Fruit fly (Drosophila melanogaster): Measurements from ENCODE around the gene CG9706.

The CG9706 gene

DNA sequence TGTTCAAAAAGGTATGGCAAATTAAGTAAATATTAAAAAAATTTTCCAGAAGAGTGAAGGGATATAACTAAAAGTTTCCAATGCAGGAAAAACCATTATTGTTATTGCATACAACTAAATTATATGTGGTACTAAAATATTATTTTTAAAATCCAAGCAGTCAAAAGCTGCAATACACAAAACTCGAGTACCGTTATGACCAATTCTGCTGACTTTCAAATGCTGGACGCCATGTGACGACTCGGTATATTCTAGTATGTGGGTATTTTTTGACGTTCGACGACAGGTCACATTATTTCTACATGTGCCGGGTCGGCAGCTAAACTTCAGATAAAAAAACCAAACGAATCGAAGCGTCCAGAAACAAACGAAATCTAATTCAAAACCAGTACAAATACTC, 25.3 kb downstream of the CG9706 start:
- TF ChIP-seq Sin3A (optimal IDR thresholded peaks at IDR 0.05) (no peak), h (optimal IDR thresholded peaks at IDR 0.05) (no peak), insv (optimal IDR thresholded peaks at IDR 0.05) (no peak), ttk (optimal IDR thresholded peaks at IDR 0.05) (no peak), psq (optimal IDR thresholded peaks at IDR 0.05) (no peak), Myc (optimal IDR thresholded peaks at IDR 0.05) (no peak)

DNA sequence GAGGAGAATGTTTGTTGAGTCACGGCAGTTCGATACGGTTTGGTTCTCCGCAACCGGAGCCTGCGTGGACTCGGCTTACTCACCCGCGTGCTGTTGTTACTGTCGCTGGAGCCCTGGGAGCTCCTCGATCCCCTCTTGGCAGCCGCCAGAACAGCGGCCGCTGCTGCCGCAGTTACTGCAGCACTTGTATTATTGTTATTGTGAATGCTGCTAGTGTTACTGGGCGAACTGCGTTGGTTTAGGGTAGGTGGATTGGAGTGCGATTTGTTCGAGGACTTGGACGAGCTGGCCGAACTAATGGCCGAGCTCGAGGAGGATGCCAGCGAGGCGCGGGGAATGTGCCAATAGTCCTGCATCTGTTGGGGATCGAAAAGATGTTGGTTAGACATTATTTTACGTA, 27.7 kb downstream of the CG9706 start:
- TF ChIP-seq psq (optimal IDR thresholded peaks at IDR 0.05) (no peak), Myc (optimal IDR thresholded peaks at IDR 0.05) (no peak), insv (optimal IDR thresholded peaks at IDR 0.05) (no peak), Sin3A (optimal IDR thresholded peaks at IDR 0.05) (no peak)

DNA sequence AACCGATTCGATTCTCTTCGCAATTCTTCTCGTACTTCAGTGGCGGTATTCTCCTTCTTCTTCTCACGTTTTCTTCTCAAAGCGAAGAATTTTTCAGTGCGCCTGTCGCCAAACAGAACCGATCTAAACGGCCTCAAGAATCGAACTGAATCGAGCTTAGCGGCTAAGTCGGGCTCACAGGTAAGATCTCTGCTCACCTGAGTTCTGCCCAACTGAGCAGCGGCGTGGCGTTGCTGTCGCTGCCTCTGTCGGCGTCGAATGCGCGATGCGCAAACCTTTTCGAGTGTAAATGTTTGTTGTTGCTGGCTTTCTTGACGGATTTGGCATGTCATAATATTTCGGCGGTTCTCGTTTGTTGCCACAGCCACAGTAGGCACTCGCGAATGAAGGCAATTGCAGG, 29.1 kb downstream of the CG9706 start:
- TF ChIP-seq ttk (optimal IDR thresholded peaks at IDR 0.05), result no peak
- no peak for TF ChIP-seq Myc (optimal IDR thresholded peaks at IDR 0.05)
- TF ChIP-seq insv (optimal IDR thresholded peaks at IDR 0.05), result no peak
- TF ChIP-seq Sin3A (optimal IDR thresholded peaks at IDR 0.05), result no peak
- TF ChIP-seq h (optimal IDR thresholded peaks at IDR 0.05), result no peak
- no peak for TF ChIP-seq psq (optimal IDR thresholded peaks at IDR 0.05)

DNA sequence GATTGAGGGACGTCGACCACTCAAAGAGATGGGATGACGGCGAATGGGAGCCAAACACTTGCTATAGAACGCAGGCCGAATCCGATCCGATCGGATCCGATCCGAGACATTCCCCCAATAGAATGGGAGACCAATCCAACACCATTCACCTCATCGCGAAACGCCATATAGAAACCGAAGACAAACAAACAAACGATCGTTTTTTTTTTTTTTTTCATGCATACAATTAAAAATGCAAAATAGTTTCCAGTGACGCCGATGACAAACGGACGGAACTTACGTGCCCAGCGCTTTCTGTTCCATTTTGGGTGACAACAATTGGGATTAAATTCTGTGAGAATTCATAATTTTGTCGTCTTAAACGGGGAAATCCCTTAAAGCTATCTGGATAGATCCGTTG, 31.2 kb downstream of the CG9706 start:
- TF ChIP-seq Sin3A (optimal IDR thresholded peaks at IDR 0.05), result no peak
- no peak for TF ChIP-seq Myc (optimal IDR thresholded peaks at IDR 0.05)
- TF ChIP-seq ttk (optimal IDR thresholded peaks at IDR 0.05), result no peak

DNA sequence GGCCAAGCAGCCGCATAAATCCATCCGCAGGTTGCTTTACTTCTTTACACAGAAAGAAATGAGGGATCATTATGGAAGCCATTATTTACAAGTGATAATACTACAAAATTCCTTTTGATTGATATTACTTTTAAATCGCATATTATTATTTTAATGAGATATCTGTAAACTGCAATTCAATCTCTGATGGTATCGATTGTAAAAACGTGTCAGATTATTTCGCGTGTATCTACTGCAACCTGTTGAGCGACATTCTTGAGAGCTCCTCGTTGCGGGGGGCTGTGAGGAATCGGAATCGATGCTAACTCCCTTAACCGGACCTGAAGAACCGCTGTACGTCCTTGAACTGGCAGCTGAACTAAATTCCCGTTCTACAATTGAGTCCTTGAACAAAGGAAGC, 35.3 kb downstream of the CG9706 start:
- TF ChIP-seq Sin3A (optimal IDR thresholded peaks at IDR 0.05), result no peak
- TF ChIP-seq insv (optimal IDR thresholded peaks at IDR 0.05), result no peak
- TF ChIP-seq Myc (optimal IDR thresholded peaks at IDR 0.05), result no peak
- no peak for TF ChIP-seq psq (optimal IDR thresholded peaks at IDR 0.05)
- TF ChIP-seq h (optimal IDR thresholded peaks at IDR 0.05), result no peak
- no peak for TF ChIP-seq ttk (optimal IDR thresholded peaks at IDR 0.05)

DNA sequence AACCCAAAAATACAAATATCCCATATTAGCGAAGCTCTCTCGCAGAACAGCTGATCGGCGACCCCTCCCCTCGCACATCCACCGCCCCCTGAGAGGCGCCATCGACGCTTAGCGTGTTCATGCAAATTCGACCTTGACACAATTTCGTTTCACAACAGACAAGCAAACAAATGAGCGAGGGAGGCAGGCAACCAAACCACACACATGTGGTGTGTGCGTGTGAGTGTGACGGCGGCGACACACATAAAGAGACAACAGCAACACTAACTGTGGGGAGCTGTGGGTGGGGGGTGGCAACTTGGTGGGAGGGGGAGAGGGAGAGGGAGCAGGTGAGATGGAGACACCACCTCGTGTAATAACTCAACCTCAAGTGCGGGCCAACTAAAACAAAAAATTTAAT, 41.9 kb downstream of the CG9706 start:
- no peak for TF ChIP-seq ttk (optimal IDR thresholded peaks at IDR 0.05)

DNA sequence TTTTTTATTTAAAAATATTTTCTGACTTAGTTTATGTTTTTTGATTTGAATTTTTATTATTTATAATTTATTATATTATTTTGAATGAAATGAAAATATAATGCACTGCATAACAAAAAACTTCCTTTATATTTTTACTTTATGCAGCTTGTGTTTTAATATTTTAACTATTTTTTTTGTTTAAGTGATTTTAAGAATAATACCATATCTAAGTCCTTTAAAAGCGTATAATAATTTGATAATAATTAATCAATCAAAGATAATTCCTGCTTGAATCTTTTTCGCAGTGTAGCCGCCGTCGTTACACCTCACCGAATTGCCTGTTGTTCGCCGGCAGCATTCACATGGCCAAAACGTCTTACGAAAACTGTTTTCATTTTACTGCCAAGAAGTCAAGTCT, 42.4 kb downstream of the CG9706 start:
- TF ChIP-seq psq (optimal IDR thresholded peaks at IDR 0.05) (no peak), h (optimal IDR thresholded peaks at IDR 0.05) (no peak), ttk (optimal IDR thresholded peaks at IDR 0.05) (no peak), Sin3A (optimal IDR thresholded peaks at IDR 0.05) (no peak), insv (optimal IDR thresholded peaks at IDR 0.05) (no peak), Myc (optimal IDR thresholded peaks at IDR 0.05) (no peak)

DNA sequence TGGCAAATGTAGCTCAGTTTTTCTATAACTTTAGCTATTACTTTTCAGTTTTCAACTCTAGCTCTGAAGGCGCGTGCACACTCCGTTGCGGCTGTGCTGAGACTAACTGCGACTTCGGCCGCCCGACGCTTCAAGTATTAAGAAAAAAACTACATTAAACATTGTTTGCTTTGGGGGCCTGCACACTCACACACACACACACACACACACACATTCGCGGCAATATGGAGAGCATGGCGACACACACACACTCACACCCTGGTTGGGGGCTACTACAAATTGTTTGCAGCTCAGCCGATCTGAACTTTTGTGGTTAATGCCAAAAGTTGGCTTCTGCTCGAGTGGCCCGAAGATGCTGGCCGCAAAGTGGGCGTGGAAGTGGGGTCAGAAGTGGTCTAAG, 46.2 kb downstream of the CG9706 start, which contains the start of gene CG13024:
Gene CG13024 (minus strand): TSS at position 108 of the 400 bp plus-strand sequence.
- TF ChIP-seq h (optimal IDR thresholded peaks at IDR 0.05) (no peak), insv (optimal IDR thresholded peaks at IDR 0.05) (no peak), Myc (optimal IDR thresholded peaks at IDR 0.05) (no peak), psq (optimal IDR thresholded peaks at IDR 0.05) (no peak), Sin3A (optimal IDR thresholded peaks at IDR 0.05) (no peak), ttk (optimal IDR thresholded peaks at IDR 0.05) (no peak)

DNA sequence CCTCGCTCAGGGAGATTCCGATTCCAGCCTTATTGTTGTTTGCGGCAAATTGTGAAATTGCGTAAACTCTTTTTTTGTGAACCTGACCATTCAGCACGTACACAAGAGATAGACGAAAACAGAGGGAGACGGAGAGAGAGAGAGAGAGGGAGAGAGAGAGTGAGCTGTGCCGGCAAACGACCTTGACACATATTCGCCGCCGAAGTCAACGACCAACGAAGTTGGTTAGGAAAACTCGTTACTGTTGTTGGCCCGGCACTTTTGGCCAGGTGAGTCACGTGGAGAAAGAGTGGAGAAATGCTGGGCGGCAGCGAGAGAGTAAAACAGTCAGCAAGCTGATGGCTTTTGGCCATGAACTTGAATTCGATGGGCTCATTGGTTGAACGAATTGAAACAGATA, 47.2 kb downstream of the CG9706 start:
- no peak for TF ChIP-seq Myc (optimal IDR thresholded peaks at IDR 0.05)
- TF ChIP-seq insv (optimal IDR thresholded peaks at IDR 0.05), result no peak

Measured in Kc167 (cell line).